Worm (Caenorhabditis elegans): ENCODE results near the gene pptr-1.

pptr-1 gene

ce11 chrV:16399388-16399787 lies 42.1 kb downstream of the pptr-1 start, which contains the start of gene sre-36:
TSS of gene sre-36 (plus strand) at chrV:16399688.
- no peak for TF ChIP-seq unc-62 (GFP tag; optimal IDR thresholded peaks at IDR 0.05)

- TF ChIP-seq unc-62 (GFP tag; optimal IDR thresholded peaks at IDR 0.05), result no peak
These were observed 44.2 kb downstream of the pptr-1 start, which contains the start of gene F13A7.14 for ce11 chrV:16401519-16401918. TSS of gene F13A7.14 (plus strand) at chrV:16401891.

ce11 chrV:16403974-16404373 lies 46.7 kb downstream of the pptr-1 start, which contains the start of gene syp-1:
TSS of gene syp-1 (plus strand) at chrV:16404274.
- no peak for TF ChIP-seq unc-62 (GFP tag; optimal IDR thresholded peaks at IDR 0.05)

- TF ChIP-seq unc-62 (GFP tag; optimal IDR thresholded peaks at IDR 0.05), result no peak
These were observed 48.0 kb downstream of the pptr-1 start for ce11 chrV:16405366-16405765.

- TF ChIP-seq unc-62 (GFP tag; optimal IDR thresholded peaks at IDR 0.05), result no peak
These were observed 49.0 kb downstream of the pptr-1 start for ce11 chrV:16406357-16406756.

ce11 chrV:16407663-16408062 lies 50.3 kb downstream of the pptr-1 start, which contains the start of gene F26D2.3:
TSS of gene F26D2.3 (plus strand) at chrV:16407963.
- no peak for TF ChIP-seq unc-62 (GFP tag; optimal IDR thresholded peaks at IDR 0.05)

ce11 chrV:16410521-16410920 lies 53.2 kb downstream of the pptr-1 start, which contains the start of gene srh-145:
TSS of gene srh-145 (plus strand) at chrV:16410713.
- no peak for TF ChIP-seq unc-62 (GFP tag; optimal IDR thresholded peaks at IDR 0.05)

- TF ChIP-seq unc-62 (GFP tag; optimal IDR thresholded peaks at IDR 0.05), result no peak
These were observed 59.7 kb downstream of the pptr-1 start, which contains the start of gene str-55 for ce11 chrV:16417014-16417413. TSS of gene str-55 (minus strand) at chrV:16417114.

Data from whole organism, dauer.